Worm (Caenorhabditis elegans) whole organism, mixed stage, embryonic: ENCODE data around the gene Y37D8A.4.

Experiments used
- M03D4.4 ChIP-seq: sonication (generic microtip); optimal IDR thresholded peaks from 2 replicates; lab custom pipeline; 2017; ENCODE audit warnings: mild to moderate bottlenecking, missing genetic modification characterization, missing compliant biosample characterization
- elt-1 ChIP-seq: sonication (generic microtip); optimal IDR thresholded peaks from 2 replicates; lab custom pipeline; 2017; ENCODE audit warnings: missing genetic modification characterization, mild to moderate bottlenecking, missing compliant biosample characterization, antibody characterized with exemption, moderate library complexity, borderline replicate concordance; ENCODE audit not compliant: insufficient read depth
- elt-3 ChIP-seq: fragments of 150-350 bp; optimal IDR thresholded peaks from 2 replicates; lab custom pipeline; 2014; ENCODE audit warnings: missing biosample characterization, missing genetic modification characterization
- hlh-1 ChIP-seq: fragments of 150-350 bp; optimal IDR thresholded peaks from 2 replicates; lab custom pipeline; 2014; ENCODE audit warnings: missing biosample characterization, missing genetic modification reagents, missing genetic modification characterization
- lin-13 ChIP-seq: fragments of 150-350 bp; optimal IDR thresholded peaks from 2 replicates; lab custom pipeline; 2014; ENCODE audit warnings: missing biosample characterization, missing genetic modification characterization
- lsy-2 ChIP-seq: fragments of 150-350 bp; optimal IDR thresholded peaks from 2 replicates; lab custom pipeline; 2014; ENCODE audit warnings: missing biosample characterization, missing genetic modification characterization
- nhr-12 ChIP-seq: fragments of 150-350 bp; optimal IDR thresholded peaks from 2 replicates; lab custom pipeline; 2014; ENCODE audit warnings: missing biosample characterization, missing genetic modification characterization
- nhr-237 ChIP-seq: fragments of 150-350 bp; optimal IDR thresholded peaks from 2 replicates; lab custom pipeline; 2014; ENCODE audit warnings: missing biosample characterization, missing genetic modification characterization
- nhr-28 ChIP-seq: fragments of 150-350 bp; optimal IDR thresholded peaks from 2 replicates; lab custom pipeline; 2014; ENCODE audit warnings: missing biosample characterization, missing genetic modification characterization
- snpc-4 ChIP-seq: fragments of 150-350 bp; optimal IDR thresholded peaks from 2 replicates; lab custom pipeline; 2014; ENCODE audit warnings: missing biosample characterization, missing genetic modification characterization
- unc-39 ChIP-seq: fragments of 150-350 bp; optimal IDR thresholded peaks from 2 replicates; lab custom pipeline; 2014; ENCODE audit warnings: missing biosample characterization, missing genetic modification characterization
- unc-62 ChIP-seq: fragments of 150-350 bp; optimal IDR thresholded peaks from 2 replicates; lab custom pipeline; 2014; ENCODE audit warnings: missing biosample characterization, missing genetic modification reagents, missing genetic modification characterization

ce11 chrIII:12836742-12837285 lies 1.9 kb downstream of the Y37D8A.4 start:
- TF ChIP-seq lsy-2 (tag; lab: Kevin White, UChicago) (no peak), elt-3 (tag; lab: Kevin White, UChicago) (no peak), snpc-4 (tag; lab: Kevin White, UChicago) (no peak), unc-62 (no peak), nhr-28 (no peak), nhr-237 (tag; lab: Kevin White, UChicago) (no peak), nhr-12 (tag; lab: Kevin White, UChicago) (no peak), elt-1 (tag; lab: Kevin White, UChicago) (no peak), lin-13 (tag; lab: Kevin White, UChicago) (no peak), unc-39 (tag; lab: Kevin White, UChicago) (no peak), M03D4.4 (tag; lab: Kevin White, UChicago) (no peak), hlh-1 (tag; lab: Kevin White, UChicago) (no peak)
